Worm (Caenorhabditis elegans) whole organism, L1 larva: Measurements from ENCODE around the gene Y43F8B.14.

Experiments
- F16B12.6 ChIP-seq: fragments of 150-350 bp; optimal IDR thresholded peaks from 2 replicates; lab custom pipeline; 2014; ENCODE audit warnings: missing biosample characterization, missing genetic modification characterization
- Y116A8C.19 ChIP-seq: sonication (generic microtip); optimal IDR thresholded peaks from 2 replicates; lab custom pipeline; 2016; ENCODE audit warnings: missing compliant biosample characterization, missing genetic modification characterization, borderline replicate concordance
- aly-2 ChIP-seq: fragments of 150-350 bp; optimal IDR thresholded peaks from 2 replicates; lab custom pipeline; 2014; ENCODE audit warnings: missing biosample characterization, missing genetic modification characterization
- blmp-1 ChIP-seq: fragments of 150-350 bp; optimal IDR thresholded peaks from 2 replicates; lab custom pipeline; 2014; ENCODE audit warnings: missing biosample characterization, missing genetic modification characterization
- ceh-63 ChIP-seq: fragments of 200-800 bp; sonication (Bioruptor generic); optimal IDR thresholded peaks from 2 replicates; lab custom pipeline; 2018; ENCODE audit warnings: mild to moderate bottlenecking, missing genetic modification characterization, missing compliant biosample characterization
- ceh-8 ChIP-seq: fragments of 200-800 bp; sonication (Bioruptor generic); optimal IDR thresholded peaks from 2 replicates; lab custom pipeline; 2018; ENCODE audit warnings: mild to moderate bottlenecking, missing genetic modification characterization, moderate library complexity, missing compliant biosample characterization
- ceh-82 ChIP-seq, 3 experiments: fragments of 150-350 bp in 1 of 3; sonication (generic microtip) in 2 of 3; optimal IDR thresholded peaks; 2 replicates each; lab custom pipeline; 2014 to 2017; ENCODE audit warnings: missing biosample characterization in 3 of 3, missing genetic modification characterization in 3 of 3
- ceh-90 ChIP-seq: sonication (generic microtip); optimal IDR thresholded peaks from 2 replicates; lab custom pipeline; 2016; ENCODE audit warnings: missing genetic modification characterization, missing compliant biosample characterization
- efl-1 ChIP-seq, 4 experiments: fragments of 150-350 bp; optimal IDR thresholded peaks in 3 of 4; peaks in 1 of 4; 1 replicate in 1 of 4; 2 replicates in 3 of 4; lab custom pipeline; 2014; ENCODE audit warnings: missing biosample characterization in 2 of 4, missing genetic modification characterization in 2 of 4, missing genetic modification reagents in 2 of 4
- elt-2 ChIP-seq: sonication (generic microtip); optimal IDR thresholded peaks from 2 replicates; lab custom pipeline; 2016; ENCODE audit warnings: missing genetic modification characterization, mild to moderate bottlenecking, inconsistent platforms, missing compliant biosample characterization, missing genetic modification reagents
- elt-3 ChIP-seq, 6 experiments: fragments of 150-350 bp in 1 of 6; sonication (generic microtip); optimal IDR thresholded peaks; 2 replicates each; lab custom pipeline; 2017 to 2018; ENCODE audit warnings: missing biosample characterization in 6 of 6, missing genetic modification characterization in 6 of 6, inconsistent platforms in 1 of 6
- ets-5 ChIP-seq: fragments of 200-800 bp; sonication (Bioruptor generic); IDR thresholded peaks from 2 replicates; pipeline ENCODE4 v1.3.6; 2022; ENCODE audit warnings: missing genetic modification characterization, missing compliant biosample characterization
- hlh-17 ChIP-seq: fragments of 200-800 bp; sonication (Bioruptor generic); optimal IDR thresholded peaks from 2 replicates; lab custom pipeline; 2018; ENCODE audit warnings: missing genetic modification characterization, mild to moderate bottlenecking, missing compliant biosample characterization, moderate library complexity, borderline replicate concordance
- hpl-2 ChIP-seq: fragments of 150-350 bp; optimal IDR thresholded peaks from 2 replicates; lab custom pipeline; 2014; ENCODE audit warnings: missing biosample characterization, missing genetic modification reagents, missing genetic modification characterization
- irx-1 ChIP-seq: sonication (generic microtip); optimal IDR thresholded peaks from 2 replicates; lab custom pipeline; 2016; ENCODE audit warnings: missing genetic modification characterization, missing compliant biosample characterization
- jun-1 ChIP-seq: fragments of 150-350 bp; optimal IDR thresholded peaks from 2 replicates; lab custom pipeline; 2014; ENCODE audit warnings: missing biosample characterization, missing genetic modification reagents, missing genetic modification characterization
- lin-14 ChIP-seq: fragments of 200-800 bp; sonication (Bioruptor generic); optimal IDR thresholded peaks from 2 replicates; lab custom pipeline; 2018; ENCODE audit warnings: mild to moderate bottlenecking, missing genetic modification characterization, moderate library complexity, missing compliant biosample characterization
- lin-35 ChIP-seq, 2 experiments: fragments of 150-350 bp; optimal IDR thresholded peaks; 2 replicates each; lab custom pipeline; 2014; ENCODE audit warnings: missing biosample characterization in 2 of 2, missing genetic modification characterization in 2 of 2, missing genetic modification reagents in 2 of 2
- lin-39 ChIP-seq: fragments of 150-350 bp; optimal IDR thresholded peaks from 2 replicates; lab custom pipeline; 2014; ENCODE audit warnings: missing biosample characterization, missing genetic modification reagents, missing genetic modification characterization
- lsy-2 ChIP-seq, 2 experiments: fragments of 150-350 bp; optimal IDR thresholded peaks; 2 replicates each; lab custom pipeline; 2014; ENCODE audit warnings: missing biosample characterization in 2 of 2, missing genetic modification characterization in 2 of 2
- mab-9 ChIP-seq: fragments of 200-800 bp; sonication (Bioruptor generic); IDR thresholded peaks from 2 replicates; pipeline ENCODE4 v1.3.6; 2022; ENCODE audit warnings: missing genetic modification reagents, missing genetic modification characterization, missing compliant biosample characterization
- mep-1 ChIP-seq: fragments of 150-350 bp; optimal IDR thresholded peaks from 2 replicates; lab custom pipeline; 2014; ENCODE audit warnings: missing biosample characterization, missing genetic modification characterization
- nhr-12 ChIP-seq: sonication (generic microtip); optimal IDR thresholded peaks from 2 replicates; lab custom pipeline; 2017; ENCODE audit warnings: missing biosample characterization, missing genetic modification characterization
- nhr-237 ChIP-seq: fragments of 150-350 bp; optimal IDR thresholded peaks from 2 replicates; lab custom pipeline; 2014; ENCODE audit warnings: missing biosample characterization, missing genetic modification characterization
- nhr-28 ChIP-seq: fragments of 150-350 bp; optimal IDR thresholded peaks from 2 replicates; lab custom pipeline; 2014; ENCODE audit warnings: missing biosample characterization, missing genetic modification characterization
- nhr-47 ChIP-seq: sonication (generic microtip); optimal IDR thresholded peaks from 2 replicates; lab custom pipeline; 2016; ENCODE audit warnings: mild to moderate bottlenecking, missing genetic modification characterization, moderate library complexity, missing compliant biosample characterization
- nhr-71 ChIP-seq: sonication (generic microtip); optimal IDR thresholded peaks from 2 replicates; lab custom pipeline; 2016; ENCODE audit warnings: mild to moderate bottlenecking, missing genetic modification characterization, moderate library complexity, missing compliant biosample characterization
- nhr-76 ChIP-seq: sonication (generic microtip); optimal IDR thresholded peaks from 2 replicates; lab custom pipeline; 2017; ENCODE audit warnings: missing biosample characterization, missing genetic modification characterization
- nhr-77 ChIP-seq: fragments of 150-350 bp; optimal IDR thresholded peaks from 2 replicates; lab custom pipeline; 2014; ENCODE audit warnings: missing biosample characterization, missing genetic modification characterization
- nhr-90 ChIP-seq: sonication (generic microtip); optimal IDR thresholded peaks from 2 replicates; lab custom pipeline; 2016; ENCODE audit warnings: mild to moderate bottlenecking, missing genetic modification characterization, missing compliant biosample characterization; ENCODE audit not compliant: poor library complexity
- pag-3 ChIP-seq: sonication (generic microtip); optimal IDR thresholded peaks from 2 replicates; lab custom pipeline; 2017; ENCODE audit warnings: missing genetic modification characterization, mild to moderate bottlenecking, missing compliant biosample characterization, antibody characterized with exemption, borderline replicate concordance; ENCODE audit not compliant: insufficient read depth
- rnt-1 ChIP-seq: sonication (generic microtip); optimal IDR thresholded peaks from 2 replicates; lab custom pipeline; 2016; ENCODE audit warnings: mild to moderate bottlenecking, missing genetic modification characterization, moderate library complexity, missing compliant biosample characterization
- skn-1 ChIP-seq: fragments of 150-350 bp; optimal IDR thresholded peaks from 2 replicates; lab custom pipeline; 2014; ENCODE audit warnings: missing biosample characterization, missing genetic modification characterization
- sptf-1 ChIP-seq: fragments of 150-350 bp; optimal IDR thresholded peaks from 2 replicates; lab custom pipeline; 2014; ENCODE audit warnings: missing biosample characterization, missing genetic modification characterization
- sup-37 ChIP-seq: fragments of 200-800 bp; sonication (Bioruptor generic); optimal IDR thresholded peaks from 2 replicates; lab custom pipeline; 2018; ENCODE audit warnings: mild to moderate bottlenecking, missing genetic modification characterization, missing compliant biosample characterization
- unc-62 ChIP-seq: fragments of 150-350 bp; optimal IDR thresholded peaks from 2 replicates; lab custom pipeline; 2014; ENCODE audit warnings: missing biosample characterization, missing genetic modification reagents, missing genetic modification characterization
- unc-86 ChIP-seq: sonication (generic microtip); optimal IDR thresholded peaks from 2 replicates; lab custom pipeline; 2016; ENCODE audit warnings: missing genetic modification characterization, missing compliant biosample characterization
- vab-15 ChIP-seq: sonication (generic microtip); optimal IDR thresholded peaks from 2 replicates; lab custom pipeline; 2017; ENCODE audit warnings: missing genotype, mild to moderate bottlenecking, missing genetic modification characterization, missing compliant biosample characterization
- xbp-1 ChIP-seq: sonication (generic microtip); optimal IDR thresholded peaks from 2 replicates; lab custom pipeline; 2016; ENCODE audit warnings: missing genetic modification characterization, missing compliant biosample characterization
- zag-1 ChIP-seq: fragments of 150-350 bp; optimal IDR thresholded peaks from 2 replicates; lab custom pipeline; 2014; ENCODE audit warnings: missing biosample characterization, missing genetic modification characterization
- zip-4 ChIP-seq: fragments of 200-800 bp; sonication (Bioruptor generic); optimal IDR thresholded peaks from 2 replicates; lab custom pipeline; 2018; ENCODE audit warnings: mild to moderate bottlenecking, missing genetic modification characterization, moderate library complexity, missing compliant biosample characterization

The Y43F8B.14 gene

ce11 chrV:19462020-19462419 lies 6.2 kb upstream of the Y43F8B.14 start, which contains the start of gene Y43F8B.15:
Gene Y43F8B.15 (minus strand): TSS chrV:19462120.
- TF ChIP-seq ets-5 (GFP tag; lab: Robert Waterston, UW) (no peak), elt-3 (tag; optimal IDR thresholded peaks at IDR 0.05; lab: Kevin White, UChicago) (no peak), blmp-1 (tag; lab: Kevin White, UChicago) (no peak)
- TF ChIP-seq, all 84 proteins: peak for 0

DNA sequence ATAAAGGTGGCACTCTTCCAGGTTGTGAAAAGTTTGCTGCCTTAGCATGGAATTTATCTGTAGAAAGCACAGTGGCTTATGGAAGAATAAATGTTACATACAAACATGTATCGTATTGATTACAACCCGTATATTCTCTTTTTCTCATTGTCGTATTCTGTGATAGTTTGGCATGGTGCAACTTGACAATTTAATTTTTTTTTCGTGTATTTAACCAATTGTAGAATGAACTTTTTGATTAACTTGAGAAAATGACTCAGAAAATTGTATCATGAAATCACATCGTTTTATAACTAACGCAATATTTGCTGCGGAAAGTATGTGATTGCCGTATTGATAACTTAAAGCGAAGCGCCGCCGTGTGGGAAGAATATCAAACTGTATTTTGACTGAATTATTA lies 1.3 kb upstream of the Y43F8B.14 start, which contains the start of gene Y43F8B.24:
Gene Y43F8B.24 (plus strand): TSS at position 301 of the 400 bp plus-strand sequence.
- TF ChIP-seq nhr-47 = no peak
- TF ChIP-seq efl-1 (optimal IDR thresholded peaks at IDR 0.05; lab: Kevin White, UChicago) = no peak
- TF ChIP-seq efl-1 (GFP tag; optimal IDR thresholded peaks at IDR 0.05 in 1 of 2; lab: Kevin White, UChicago) = peak in 1 of 2 experiments; percentile 52

DNA sequence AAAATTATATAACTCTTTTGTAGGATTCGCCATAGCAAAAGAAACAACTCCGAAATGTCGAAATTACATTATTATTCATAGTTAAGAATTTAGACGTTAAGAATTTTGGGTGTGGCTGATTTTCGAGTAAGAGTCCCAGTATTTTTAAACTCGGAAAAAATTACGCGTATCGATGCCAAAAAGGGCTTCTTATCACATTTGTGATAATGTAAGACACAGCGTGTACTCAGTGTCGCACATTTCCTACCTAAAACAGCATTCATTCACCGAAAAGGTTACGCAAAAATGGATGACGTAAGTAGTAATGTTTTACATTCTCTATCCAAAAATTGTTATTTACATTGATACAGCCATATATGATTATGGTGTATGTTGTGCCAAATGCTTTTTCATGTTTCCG lies 6.2 kb downstream of the Y43F8B.14 start, which contains the start of gene M04C3.5:
Gene M04C3.5 (plus strand): TSS at position 190 of the 400 bp plus-strand sequence.
- TF ChIP-seq sup-37 = no peak
- no peak for TF ChIP-seq nhr-237 (tag; lab: Kevin White, UChicago)
- TF ChIP-seq nhr-12 (tag; lab: Kevin White, UChicago) = no peak
- TF ChIP-seq zag-1 (tag; lab: Kevin White, UChicago) = no peak
- no peak for TF ChIP-seq mep-1
- TF ChIP-seq ceh-8 (GFP tag; lab: Kevin White, UChicago) = no peak
- TF ChIP-seq pag-3 = no peak
- TF ChIP-seq nhr-71 (tag; lab: Kevin White, UChicago) = no peak
- no peak for TF ChIP-seq hlh-17 (GFP tag; lab: Kevin White, UChicago)
- TF ChIP-seq skn-1 (tag; lab: Kevin White, UChicago) = no peak
- no peak for TF ChIP-seq zip-4 (GFP tag; lab: Kevin White, UChicago)
- TF ChIP-seq lin-39 (tag; lab: Kevin White, UChicago) = no peak
- no peak for TF ChIP-seq Y116A8C.19 (tag; lab: Kevin White, UChicago)
- TF ChIP-seq ceh-63 (GFP tag; lab: Kevin White, UChicago) = no peak
- no peak for TF ChIP-seq mab-9
- no peak for TF ChIP-seq ceh-82 (tag; optimal IDR thresholded peaks at IDR 0.05; lab: Kevin White, UChicago)
- TF ChIP-seq sptf-1 = no peak
- no peak for TF ChIP-seq efl-1 (optimal IDR thresholded peaks at IDR 0.05; lab: Kevin White, UChicago)
- no peak for TF ChIP-seq efl-1 (GFP tag; optimal IDR thresholded peaks at IDR 0.05 in 1 of 2; lab: Kevin White, UChicago)
- no peak for TF ChIP-seq rnt-1
- TF ChIP-seq, all 84 proteins: peak for 0

ce11 chrV:19448805-19449204 lies 7.0 kb downstream of the Y43F8B.14 start, which contains the start of gene M04C3.2:
Gene M04C3.2 (minus strand): TSS chrV:19448905.
- TF ChIP-seq unc-62 (GFP tag; lab: Kevin White, UChicago) (no peak), nhr-77 (no peak), ceh-82 (tag; optimal IDR thresholded peaks at IDR 0.05; lab: Kevin White, UChicago) (no peak), xbp-1 (tag; lab: Kevin White, UChicago) (no peak), nhr-237 (tag; lab: Kevin White, UChicago) (no peak), vab-15 (tag; lab: Kevin White, UChicago) (no peak), F16B12.6 (tag; lab: Kevin White, UChicago) (no peak)

DNA sequence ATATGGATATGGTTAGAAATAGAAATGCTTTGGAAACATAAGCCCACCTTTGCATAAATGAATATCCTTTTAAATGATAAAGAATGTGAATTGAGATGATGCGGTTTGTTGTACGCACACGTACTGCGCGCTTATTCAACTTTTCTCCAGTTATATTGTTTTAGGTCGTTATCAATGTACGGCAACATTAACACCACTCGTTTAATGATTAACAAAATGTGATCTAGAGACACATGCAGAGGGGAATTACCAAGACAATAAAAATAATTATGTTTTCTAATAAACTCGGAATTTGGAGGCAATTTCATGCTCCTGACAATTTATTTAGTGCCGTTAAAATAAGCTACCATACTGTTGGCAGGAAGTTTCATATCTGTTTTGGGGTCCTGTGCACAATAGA lies 10.3 kb downstream of the Y43F8B.14 start, which contains the start of gene M04C3.1:
Gene M04C3.1 (minus strand): TSS at position 164 of the 400 bp plus-strand sequence.
- TF ChIP-seq elt-2 (tag; lab: Kevin White, UChicago) = peak; percentile 7
- no peak for TF ChIP-seq jun-1

- no peak for TF ChIP-seq ceh-90 (tag; lab: Kevin White, UChicago)
- TF ChIP-seq nhr-28 (tag; lab: Kevin White, UChicago) = no peak
- no peak for TF ChIP-seq irx-1
- no peak for TF ChIP-seq nhr-76 (tag; lab: Kevin White, UChicago)
- no peak for TF ChIP-seq nhr-47
- no peak for TF ChIP-seq aly-2 (tag; lab: Kevin White, UChicago)
- TF ChIP-seq unc-86 = no peak
- no peak for TF ChIP-seq hpl-2 (GFP tag; lab: Kevin White, UChicago)
- TF ChIP-seq lin-14 (GFP tag; lab: Kevin White, UChicago) = no peak
- no peak for TF ChIP-seq lsy-2 (tag; optimal IDR thresholded peaks at IDR 0.05; lab: Kevin White, UChicago)
- TF ChIP-seq lin-35 (GFP tag; optimal IDR thresholded peaks at IDR 0.05; lab: Kevin White, UChicago) = no peak
- TF ChIP-seq sup-37 = no peak
- TF ChIP-seq elt-3 (tag; optimal IDR thresholded peaks at IDR 0.05; lab: Kevin White, UChicago) = no peak
- no peak for TF ChIP-seq nhr-90 (tag; lab: Kevin White, UChicago)
Observed at ce11 chrV:19443599-19443998, 12.2 kb downstream of the Y43F8B.14 start.
